Fruit fly (Drosophila melanogaster) whole organism, embryonic: ENCODE measurements around the gene Pcmt.

Experiments
- Ada2b ChIP-seq: fragments of 200-800 bp; sonication (Bioruptor generic); IDR thresholded peaks from 2 replicates; pipeline ENCODE4 v1.3.6; 2022; ENCODE audit warnings: missing biosample characterization, missing genetic modification characterization
- Blimp-1 ChIP-seq: fragments of 200-800 bp; sonication (Bioruptor generic); optimal IDR thresholded peaks from 3 replicates; lab custom pipeline; 2018; ENCODE audit warnings: missing biosample characterization, missing genetic modification characterization, mild to moderate bottlenecking, moderate library complexity, missing genetic modification reagents
- CG10462 ChIP-seq: fragments of 200-800 bp; sonication (Bioruptor generic); optimal IDR thresholded peaks from 2 replicates; lab custom pipeline; 2016; ENCODE audit warnings: missing biosample characterization, missing genetic modification characterization
- CG12219 ChIP-seq: fragments of 200-800 bp; sonication (Bioruptor generic); optimal IDR thresholded peaks from 3 replicates; lab custom pipeline; 2018; ENCODE audit warnings: missing biosample characterization, mild to moderate bottlenecking, missing genetic modification characterization
- CG12236 ChIP-seq: fragments of 200-800 bp; sonication (Bioruptor generic); optimal IDR thresholded peaks from 2 replicates; lab custom pipeline; 2016; ENCODE audit warnings: missing biosample characterization, missing genetic modification characterization
- CG13123 ChIP-seq: fragments of 200-800 bp; sonication (Bioruptor generic); optimal IDR thresholded peaks from 2 replicates; lab custom pipeline; 2016; ENCODE audit warnings: missing biosample characterization, missing genetic modification characterization
- CG13624 ChIP-seq: fragments of 200-800 bp; sonication (Bioruptor generic); optimal IDR thresholded peaks from 2 replicates; lab custom pipeline; 2016; ENCODE audit warnings: missing biosample characterization, missing genetic modification characterization
- CG14667 ChIP-seq: fragments of 200-800 bp; sonication (Bioruptor generic); IDR thresholded peaks from 2 replicates; pipeline ENCODE4 v1.3.6; 2022; ENCODE audit warnings: missing biosample characterization, missing genetic modification characterization
- CG15011 ChIP-seq: fragments of 200-800 bp; sonication (Bioruptor generic); optimal IDR thresholded peaks from 3 replicates; lab custom pipeline; 2018; ENCODE audit warnings: missing biosample characterization, mild to moderate bottlenecking, missing genetic modification characterization
- CG17829 ChIP-seq: fragments of 200-800 bp; optimal IDR thresholded peaks from 2 replicates; lab custom pipeline; 2019; ENCODE audit warnings: missing biosample characterization, mild to moderate bottlenecking, missing genetic modification characterization, moderate library complexity
- CG34376 ChIP-seq: fragments of 200-800 bp; sonication (Bioruptor generic); optimal IDR thresholded peaks from 2 replicates; lab custom pipeline; 2018; ENCODE audit warnings: missing biosample characterization, mild to moderate bottlenecking, missing genetic modification characterization
- CG3847 ChIP-seq: fragments of 200-800 bp; sonication (Bioruptor generic); IDR thresholded peaks from 2 replicates; pipeline ENCODE4 v1.3.6; 2022; ENCODE audit warnings: missing biosample characterization, missing genetic modification characterization
- CG4707 ChIP-seq: fragments of 200-800 bp; sonication (Bioruptor generic); optimal IDR thresholded peaks from 2 replicates; lab custom pipeline; 2018; ENCODE audit warnings: missing biosample characterization, mild to moderate bottlenecking, missing genetic modification characterization, moderate library complexity
- CG6272 ChIP-seq: fragments of 200-800 bp; sonication (Bioruptor generic); IDR thresholded peaks from 2 replicates; pipeline ENCODE4 v1.3.6; 2022; ENCODE audit warnings: missing biosample characterization, missing genetic modification characterization
- CG6765 ChIP-seq: fragments of 200-800 bp; sonication (Bioruptor generic); optimal IDR thresholded peaks from 3 replicates; lab custom pipeline; 2017; ENCODE audit warnings: missing biosample characterization, mild to moderate bottlenecking, missing genetic modification characterization
- CG8478 ChIP-seq: fragments of >200 bp; optimal IDR thresholded peaks from 2 replicates; lab custom pipeline; 2018
- CG9215 ChIP-seq: fragments of 200-800 bp; sonication (Bioruptor generic); IDR thresholded peaks from 2 replicates; pipeline ENCODE4 v1.3.6; 2022; ENCODE audit warnings: missing biosample characterization, missing genetic modification characterization
- CG9876 ChIP-seq: fragments of 200-800 bp; sonication (Bioruptor generic); optimal IDR thresholded peaks from 2 replicates; lab custom pipeline; 2016; ENCODE audit warnings: missing biosample characterization, missing genetic modification characterization
- D19A ChIP-seq: fragments of 200-800 bp; optimal IDR thresholded peaks from 3 replicates; lab custom pipeline; 2019; ENCODE audit warnings: missing biosample characterization, mild to moderate bottlenecking, missing genetic modification characterization, moderate library complexity
- Dad ChIP-seq: fragments of 200-800 bp; sonication (Bioruptor generic); optimal IDR thresholded peaks from 3 replicates; lab custom pipeline; 2016; ENCODE audit warnings: missing biosample characterization, missing genetic modification characterization
- Eip74EF ChIP-seq, 2 experiments: fragments of 200-800 bp in 1 of 2; fragments of >200 bp in 1 of 2; sonication (Bioruptor generic) in 1 of 2; optimal IDR thresholded peaks; 2 replicates each; lab custom pipeline; 2017 to 2019; ENCODE audit warnings: missing biosample characterization in 2 of 2, missing genetic modification characterization in 2 of 2, mild to moderate bottlenecking in 1 of 2, moderate library complexity in 1 of 2
- Gsc ChIP-seq: fragments of 200-800 bp; sonication (Bioruptor generic); IDR thresholded peaks from 2 replicates; pipeline ENCODE4 v1.3.6; 2022; ENCODE audit warnings: missing biosample characterization, missing genetic modification characterization
- H2.0 ChIP-seq: fragments of 200-800 bp; sonication (Bioruptor generic); IDR thresholded peaks from 2 replicates; pipeline ENCODE4 v1.3.6; 2022; ENCODE audit warnings: missing biosample characterization, missing genetic modification characterization
- Hey ChIP-seq: fragments of 200-800 bp; sonication (Bioruptor generic); optimal IDR thresholded peaks from 3 replicates; lab custom pipeline; 2018; ENCODE audit warnings: missing biosample characterization, mild to moderate bottlenecking, missing genetic modification characterization
- Hmx ChIP-seq: fragments of 200-800 bp; sonication (Bioruptor generic); optimal IDR thresholded peaks from 2 replicates; lab custom pipeline; 2016; ENCODE audit warnings: missing biosample characterization, missing genetic modification characterization
- Jarid2 ChIP-seq: fragments of 200-800 bp; sonication (Bioruptor generic); optimal IDR thresholded peaks from 3 replicates; lab custom pipeline; 2017; ENCODE audit warnings: mild to moderate bottlenecking, missing biosample characterization, missing genetic modification reagents, missing genetic modification characterization
- Lpt ChIP-seq: fragments of >200 bp; optimal IDR thresholded peaks from 2 replicates; lab custom pipeline; 2018; ENCODE audit warnings: missing biosample characterization, missing genetic modification characterization
- Med ChIP-seq: fragments of 200-800 bp; sonication (Bioruptor generic); peaks from one replicate; lab custom pipeline; 2016; ENCODE audit warnings: missing biosample characterization, missing genetic modification characterization, mild to moderate bottlenecking, inconsistent platforms, moderate library complexity
- NK7.1 ChIP-seq: fragments of 200-800 bp; sonication (Bioruptor generic); optimal IDR thresholded peaks from 3 replicates; lab custom pipeline; 2016; ENCODE audit warnings: missing biosample characterization, missing genetic modification characterization
- Neu2 ChIP-seq: fragments of 200-800 bp; sonication (Bioruptor generic); optimal IDR thresholded peaks from 3 replicates; lab custom pipeline; 2016; ENCODE audit warnings: missing biosample characterization, missing genetic modification characterization, borderline replicate concordance
- Poxn ChIP-seq: fragments of 200-800 bp; sonication (Bioruptor generic); IDR thresholded peaks from 2 replicates; pipeline ENCODE4 v1.3.6; 2022; ENCODE audit warnings: missing biosample characterization, missing genetic modification characterization
- Sox102F ChIP-seq: fragments of 200-800 bp; sonication (Bioruptor generic); optimal IDR thresholded peaks from 2 replicates; lab custom pipeline; 2018; ENCODE audit warnings: missing biosample characterization, mild to moderate bottlenecking, missing genetic modification characterization, moderate library complexity
- Usf ChIP-seq: fragments of 200-800 bp; sonication (Bioruptor generic); optimal IDR thresholded peaks from 2 replicates; lab custom pipeline; 2017; ENCODE audit warnings: missing genotype, missing biosample characterization, missing genetic modification characterization
- caup ChIP-seq: fragments of 200-800 bp; sonication (Bioruptor generic); optimal IDR thresholded peaks from 3 replicates; lab custom pipeline; 2017; ENCODE audit warnings: missing biosample characterization, mild to moderate bottlenecking, missing genetic modification characterization, moderate library complexity; ENCODE audit not compliant: severe bottlenecking
- chinmo ChIP-seq: fragments of 200-800 bp; sonication (Bioruptor generic); IDR thresholded peaks from 4 replicates; pipeline ENCODE4 v1.3.6; 2022; ENCODE audit warnings: missing biosample characterization, missing genetic modification characterization; ENCODE audit not compliant: partially characterized antibody
- chn ChIP-seq: fragments of 200-800 bp; sonication (Bioruptor generic); optimal IDR thresholded peaks from 2 replicates; lab custom pipeline; 2016; ENCODE audit warnings: missing biosample characterization, missing genetic modification characterization
- dimm ChIP-seq: fragments of 200-800 bp; sonication (Bioruptor generic); IDR thresholded peaks from 2 replicates; pipeline ENCODE4 v1.3.6; 2022; ENCODE audit warnings: missing biosample characterization, missing genetic modification characterization
- esg ChIP-seq: fragments of 200-800 bp; sonication (Bioruptor generic); conservative IDR thresholded peaks from 2 replicates; pipeline ENCODE4 v1.3.6; 2022; ENCODE audit warnings: missing biosample characterization, missing genetic modification characterization
- hkb ChIP-seq, 2 experiments: fragments of 200-800 bp in 1 of 2; fragments of >200 bp in 1 of 2; sonication (Bioruptor generic) in 1 of 2; IDR thresholded peaks in 1 of 2; optimal IDR thresholded peaks in 1 of 2; 2 replicates each; pipeline versions ENCODE4 v1.3.6 to Lab custom; 2017 to 2022; ENCODE audit warnings: missing biosample characterization in 1 of 2, missing genetic modification characterization in 1 of 2
- ind ChIP-seq: fragments of 200-800 bp; sonication (Bioruptor generic); optimal IDR thresholded peaks from 3 replicates; lab custom pipeline; 2016; ENCODE audit warnings: missing biosample characterization, missing genetic modification characterization
- mam ChIP-seq: fragments of 200-800 bp; sonication (Bioruptor generic); optimal IDR thresholded peaks from 3 replicates; lab custom pipeline; 2016; ENCODE audit warnings: missing biosample characterization, missing genetic modification characterization
- mld ChIP-seq: fragments of 200-800 bp; sonication (Bioruptor generic); IDR thresholded peaks from 3 replicates; pipeline ENCODE4 v1.3.6; 2022; ENCODE audit warnings: missing biosample characterization, missing genetic modification characterization; ENCODE audit not compliant: partially characterized antibody
- pan ChIP-seq, 4 experiments: fragments of >200 bp in 3 of 4; fragments of 200-800 bp in 1 of 4; sonication (Bioruptor generic) in 1 of 4; optimal IDR thresholded peaks in 3 of 4; IDR thresholded peaks in 1 of 4; 2 replicates each; pipeline versions ENCODE4 v1.3.6 to Lab custom; 2017 to 2022; ENCODE audit warnings: missing biosample characterization in 2 of 4, missing genetic modification characterization in 2 of 4, mixed read lengths in 1 of 4
- ro ChIP-seq: fragments of 200-800 bp; sonication (Bioruptor generic); IDR thresholded peaks from 2 replicates; pipeline ENCODE4 v1.3.6; 2022; ENCODE audit warnings: missing biosample characterization, missing genetic modification characterization
- row ChIP-seq: fragments of 200-800 bp; sonication (Bioruptor generic); IDR thresholded peaks from 3 replicates; pipeline ENCODE4 v1.3.6; 2022; ENCODE audit warnings: missing biosample characterization, missing genetic modification characterization
- toy ChIP-seq: fragments of 200-800 bp; sonication (Bioruptor generic); IDR thresholded peaks from 2 replicates; pipeline ENCODE4 v1.3.6; 2022; ENCODE audit warnings: missing biosample characterization, missing genetic modification characterization

Pcmt gene

DNA sequence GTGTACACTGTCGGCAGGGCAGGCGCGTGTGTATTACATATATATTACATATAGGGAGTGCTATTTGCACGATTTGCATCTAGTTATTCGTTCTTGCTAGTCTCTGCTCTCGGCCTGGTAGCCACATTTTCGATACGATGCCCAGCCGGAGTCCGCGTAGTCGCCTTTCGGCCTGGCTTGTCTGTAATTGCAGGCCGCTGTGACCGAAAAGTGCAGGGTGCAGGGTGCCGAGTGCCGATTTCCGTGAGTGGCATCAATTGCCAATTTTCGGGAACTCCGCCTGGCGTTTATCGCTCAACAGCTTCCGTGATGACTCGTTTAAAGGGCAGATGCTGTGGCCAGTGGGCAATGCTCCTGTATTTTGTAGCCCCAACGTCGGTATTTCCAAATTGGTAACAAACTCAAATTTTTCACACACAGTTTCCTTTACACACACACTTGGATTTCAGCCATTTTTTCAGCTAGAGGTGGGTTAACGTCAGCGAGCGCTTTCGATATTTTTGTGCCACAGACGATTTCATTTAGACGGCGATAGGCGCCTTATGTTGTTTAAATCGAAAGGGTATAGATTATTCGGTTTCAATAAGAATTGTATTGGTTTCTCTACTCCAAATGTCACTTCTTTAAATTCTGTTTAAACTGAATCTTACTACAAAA is 33.9 kb upstream of the Pcmt start, which contains the start of gene CG2926 (continued):
- TF ChIP-seq CG13624 (GFP tag; lab: Kevin White, UChicago) (peak; percentile 40), Hmx (no peak), Gsc (no peak), CG3847 (GFP tag; lab: Robert Waterston, UW) (peak; percentile 42; the same call in 1 of the 2 replicates), ro (GFP tag; lab: Robert Waterston, UW) (no peak), pan (optimal IDR thresholded peaks at IDR 0.05; lab: Kevin White, UChicago) (no peak), pan (GFP tag; optimal IDR thresholded peaks at IDR 0.05 in 1 of 2, IDR thresholded peaks at IDR 0.05 in 1 of 2) (peak in 1 of 2 experiments; percentile 16), CG6272 (GFP tag; lab: Robert Waterston, UW) (peak; percentile 62), Blimp-1 (GFP tag; lab: Kevin White, UChicago) (no peak), CG12219 (GFP tag; lab: Kevin White, UChicago) (no peak), Eip74EF (GFP tag; optimal IDR thresholded peaks at IDR 0.05; lab: Kevin White, UChicago) (no peak), Usf (GFP tag; lab: Kevin White, UChicago) (no peak), H2.0 (no peak), CG6765 (GFP tag; lab: Kevin White, UChicago) (no peak), Lpt (GFP tag; lab: Kevin White, UChicago) (no peak), chn (GFP tag; lab: Kevin White, UChicago) (no peak), Poxn (GFP tag; lab: Robert Waterston, UW) (no peak), CG4707 (GFP tag; lab: Kevin White, UChicago) (no peak), Jarid2 (GFP tag; lab: Kevin White, UChicago) (no peak), toy (no peak), CG17829 (tag; lab: Kevin White, UChicago) (peak; percentile 57), CG12236 (GFP tag; lab: Kevin White, UChicago) (no peak), hkb (optimal IDR thresholded peaks at IDR 0.05; lab: Kevin White, UChicago) (no peak), hkb (GFP tag; IDR thresholded peaks at IDR 0.05; lab: Robert Waterston, UW) (no peak), mld (peak; percentile 91), CG10462 (GFP tag; lab: Kevin White, UChicago) (no peak), CG9215 (no peak), D19A (peak; percentile 100), dimm (GFP tag; lab: Robert Waterston, UW) (no peak), CG9876 (GFP tag; lab: Kevin White, UChicago) (peak; percentile 53), Ada2b (GFP tag; lab: Robert Waterston, UW) (0 out of 2 replicates have a peak, but pooled peaks have one; percentile 5), row (GFP tag; lab: Robert Waterston, UW) (peak; percentile 90), mam (peak; percentile 70), esg (GFP tag; lab: Robert Waterston, UW) (no peak), NK7.1 (no peak), Dad (GFP tag; lab: Kevin White, UChicago) (no peak), Neu2 (no peak), CG13123 (no peak), CG15011 (GFP tag; lab: Kevin White, UChicago) (no peak)
- TF ChIP-seq, all 482 proteins: peak for 159

DNA sequence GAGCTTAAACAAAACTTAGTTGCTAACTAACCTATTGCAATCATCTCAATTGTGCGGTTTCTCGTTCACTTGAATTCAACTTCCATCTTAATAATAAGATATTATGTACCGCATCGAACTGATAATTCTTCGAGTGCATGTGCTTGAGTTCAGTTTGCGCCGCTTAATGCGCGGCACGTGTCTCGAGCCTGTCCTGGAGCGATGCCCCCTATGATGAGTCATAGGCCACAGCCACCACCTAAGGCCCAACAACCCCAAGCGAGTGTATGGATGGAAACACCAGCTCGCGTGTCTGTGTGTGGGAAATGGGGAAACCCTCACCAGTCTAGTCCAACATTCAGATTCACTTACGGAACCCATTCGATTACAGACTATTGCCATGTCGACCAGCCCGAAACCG is 19.8 kb upstream of the Pcmt start:
- peak; percentile 66 for TF ChIP-seq Med (GFP tag; lab: Kevin White, UChicago)
- TF ChIP-seq chinmo (GFP tag; lab: Robert Waterston, UW), result 0 out of 4 replicates have a peak, but pooled peaks have one; percentile 42
- no peak for TF ChIP-seq CG8478
- TF ChIP-seq CG34376 (GFP tag; lab: Kevin White, UChicago), result no peak
- TF ChIP-seq Sox102F (GFP tag; lab: Kevin White, UChicago), result no peak
- TF ChIP-seq ind (GFP tag; lab: Kevin White, UChicago), result no peak
- TF ChIP-seq caup (GFP tag; lab: Kevin White, UChicago), result no peak
- TF ChIP-seq Hey (tag; lab: Kevin White, UChicago), result peak; percentile 88
- TF ChIP-seq Usf (GFP tag; lab: Kevin White, UChicago), result no peak
- no peak for TF ChIP-seq CG14667
